Fruit fly (Drosophila melanogaster) whole organism, larva: ENCODE data around the gene Ykt6.
A peak's percentile ranks its signal among the peaks of the same experiment; 100 is the strongest.

ENCODE experiments used
- noc ChIP-seq: fragments of 200-800 bp; sonication (Bioruptor generic); optimal IDR thresholded peaks from 3 replicates; lab custom pipeline; 2019; ENCODE audit warnings: missing biosample characterization, mild to moderate bottlenecking, missing genetic modification characterization, moderate library complexity

Gene Ykt6

dm6 chrX:7908239-7909068, 11.8 kb upstream of the Ykt6 start, which contains the start of the genes dpr14 and spidey:
Gene dpr14 (minus strand): TSS chrX:7908286.
Gene spidey (plus strand): TSS chrX:7908931.
- peak; percentile 95 for TF ChIP-seq noc (tag; lab: Kevin White, UChicago)

- no peak for TF ChIP-seq noc (tag; lab: Kevin White, UChicago)
Measured at dm6 chrX:7909069-7909389, 11.2 kb upstream of the Ykt6 start.

DNA sequence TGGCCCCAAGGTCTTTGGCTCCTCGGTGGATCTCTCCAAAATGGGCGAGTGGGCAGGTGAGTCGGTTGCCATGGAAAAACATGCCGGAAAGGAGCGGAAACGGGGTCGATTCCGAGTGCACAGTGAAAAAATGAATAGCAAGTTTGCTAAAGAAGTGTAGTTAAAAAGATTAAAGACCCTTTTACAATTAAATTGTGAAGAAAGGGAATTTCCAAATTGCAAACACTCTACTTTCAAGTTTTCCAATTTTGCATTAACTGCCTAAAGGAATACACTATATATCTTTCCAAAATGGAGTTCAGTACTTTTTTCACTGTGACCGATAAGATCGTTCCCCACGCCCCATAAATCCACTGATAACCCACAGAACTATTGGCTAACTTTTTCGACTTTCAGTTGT, 10.7 kb upstream of the Ykt6 start:
- no peak for TF ChIP-seq noc (tag; lab: Kevin White, UChicago)

- TF ChIP-seq noc (tag; lab: Kevin White, UChicago), result no peak
Measured at dm6 chrX:7911983-7912630, 8.1 kb upstream of the Ykt6 start, which contains the start of gene snz. Gene snz (plus strand): TSS chrX:7912089.

- no peak for TF ChIP-seq noc (tag; lab: Kevin White, UChicago)
Measured at dm6 chrX:7923063-7923462, 2.9 kb downstream of the Ykt6 start.

dm6 chrX:7924913-7925312, 4.7 kb downstream of the Ykt6 start:
- TF ChIP-seq noc (tag; lab: Kevin White, UChicago), result no peak

DNA sequence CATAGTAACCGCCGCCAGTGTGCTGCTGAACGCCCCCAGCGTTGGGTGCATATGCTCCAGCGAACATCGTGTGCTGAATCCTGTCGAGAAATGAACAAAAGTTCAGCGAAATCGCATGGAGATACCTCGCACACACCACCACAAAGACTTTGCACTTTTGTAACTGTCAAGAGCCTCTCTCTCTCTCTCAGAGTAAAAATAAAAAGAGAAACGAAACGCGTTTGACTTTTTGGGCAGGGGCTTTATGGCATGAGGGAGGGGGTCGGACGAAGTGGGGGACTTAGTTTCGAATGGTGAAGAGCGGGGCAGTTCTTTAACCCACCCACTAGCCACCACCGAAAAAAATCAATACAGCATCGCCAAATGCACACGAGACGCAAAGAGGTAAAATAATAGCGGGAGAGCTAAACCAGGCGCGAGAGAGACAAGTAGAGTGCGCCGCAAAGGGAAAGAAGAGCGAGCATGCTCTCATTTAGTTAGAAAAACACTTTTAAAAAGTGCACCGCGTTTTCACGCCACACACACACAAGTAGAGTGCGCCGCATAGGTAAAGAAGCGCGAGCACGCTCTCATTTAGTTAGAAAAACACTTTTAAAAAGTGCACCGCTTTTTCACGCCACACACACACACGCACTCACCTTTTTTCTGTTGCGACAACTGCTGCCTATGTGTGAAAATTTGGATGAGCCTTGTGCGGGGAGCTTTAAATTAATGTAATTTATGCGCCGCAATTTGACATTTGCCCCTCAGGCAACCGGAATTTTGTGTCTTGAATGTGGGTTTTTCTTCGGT, 10.2 kb downstream of the Ykt6 start:
- no peak for TF ChIP-seq noc (tag; lab: Kevin White, UChicago)

DNA sequence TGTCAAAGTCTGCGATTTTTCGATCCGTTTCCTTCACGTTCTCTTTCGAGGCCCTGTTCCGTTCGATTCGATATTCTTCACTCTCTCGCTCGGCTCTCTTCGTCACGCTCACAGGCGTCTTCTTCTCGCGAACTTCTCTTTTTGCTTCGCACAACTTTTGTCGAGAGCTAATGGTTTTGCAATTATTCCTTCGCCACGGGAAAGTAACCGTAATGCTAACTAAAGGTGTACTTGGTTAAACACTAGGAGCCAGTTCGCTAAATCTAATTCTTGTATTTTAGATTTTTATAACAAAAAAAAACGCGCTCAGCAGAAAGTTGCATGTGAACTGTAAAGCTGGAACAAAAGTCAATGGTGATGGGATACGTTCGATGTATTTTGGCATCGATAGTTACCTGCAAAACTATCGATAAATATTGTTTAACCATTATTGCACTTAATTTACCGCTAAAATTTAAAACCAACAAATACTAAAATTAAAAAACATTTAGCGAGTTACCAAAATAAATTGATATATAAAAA, 10.9 kb downstream of the Ykt6 start, which contains the start of gene mahe:
Gene mahe, minus strand, starts transcription at position 355 of the 522 bp plus-strand sequence.
- TF ChIP-seq noc (tag; lab: Kevin White, UChicago), result no peak

DNA sequence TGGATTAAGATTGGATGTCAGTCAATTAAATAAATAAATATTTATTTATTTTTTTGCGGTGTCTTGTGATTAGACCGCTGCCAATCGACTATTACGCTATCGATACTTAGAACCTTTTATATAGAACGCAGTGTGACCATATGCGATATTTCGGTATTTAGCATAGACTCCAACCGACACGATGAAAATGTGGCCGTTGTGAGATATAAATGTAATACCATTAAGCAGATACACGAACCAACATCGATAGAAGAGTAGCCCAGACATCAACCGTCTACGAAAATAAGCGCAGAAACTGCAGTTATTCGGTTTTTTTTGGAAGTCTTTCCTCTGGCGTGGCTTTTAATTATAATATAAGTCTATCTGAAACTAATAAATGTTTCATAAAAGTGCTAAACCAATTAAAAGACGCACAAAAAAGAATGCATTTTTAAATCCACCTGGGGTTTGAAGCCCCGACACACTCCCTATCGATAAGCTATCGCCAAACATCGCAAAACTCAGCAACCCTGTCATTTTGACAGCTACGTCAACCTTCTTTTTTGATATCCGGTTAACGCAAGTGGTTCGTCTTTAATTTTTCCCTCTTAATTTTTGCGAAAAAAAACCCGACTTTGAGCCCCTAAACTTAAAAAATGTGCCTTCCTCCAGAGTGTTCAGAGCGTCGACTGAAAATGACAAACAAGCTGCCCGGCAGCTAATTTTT, 13.2 kb downstream of the Ykt6 start, which contains the start of the genes Dhdds and RpS14a:
Gene Dhdds, minus strand, starts transcription at position 142 of the 706 bp plus-strand sequence.
Gene RpS14a, plus strand, starts transcription at position 533 of the 706 bp plus-strand sequence.
- TF ChIP-seq noc (tag; lab: Kevin White, UChicago), result peak; percentile 8

DNA sequence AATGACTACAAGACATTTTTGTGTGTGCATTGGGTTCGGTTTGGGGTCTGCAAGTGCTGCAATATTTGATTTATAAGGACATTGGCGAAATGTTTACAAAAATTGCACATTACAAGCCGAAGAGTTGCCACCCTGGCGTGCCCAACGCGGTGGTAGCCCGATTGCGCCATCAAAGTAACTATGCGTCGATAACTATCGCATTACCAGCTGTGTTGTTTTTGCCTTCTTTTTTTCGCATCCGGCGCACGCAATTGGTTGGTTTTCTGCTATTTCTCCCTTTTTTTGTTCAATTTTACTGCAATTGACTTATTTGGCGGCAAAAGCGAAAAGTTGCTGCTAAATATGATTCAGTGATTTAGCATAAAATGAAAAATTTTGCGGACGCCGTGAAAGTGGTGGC, 14.5 kb downstream of the Ykt6 start, which contains the start of gene RpS14b:
Gene RpS14b, plus strand, starts transcription at position 220 of the 400 bp plus-strand sequence.
- TF ChIP-seq noc (tag; lab: Kevin White, UChicago), result peak; percentile 44

dm6 chrX:7935798-7936572, 15.8 kb downstream of the Ykt6 start, which contains the start of gene Ubr3:
Gene Ubr3 (plus strand): TSS chrX:7935896.
- peak; percentile 54 for TF ChIP-seq noc (tag; lab: Kevin White, UChicago)

DNA sequence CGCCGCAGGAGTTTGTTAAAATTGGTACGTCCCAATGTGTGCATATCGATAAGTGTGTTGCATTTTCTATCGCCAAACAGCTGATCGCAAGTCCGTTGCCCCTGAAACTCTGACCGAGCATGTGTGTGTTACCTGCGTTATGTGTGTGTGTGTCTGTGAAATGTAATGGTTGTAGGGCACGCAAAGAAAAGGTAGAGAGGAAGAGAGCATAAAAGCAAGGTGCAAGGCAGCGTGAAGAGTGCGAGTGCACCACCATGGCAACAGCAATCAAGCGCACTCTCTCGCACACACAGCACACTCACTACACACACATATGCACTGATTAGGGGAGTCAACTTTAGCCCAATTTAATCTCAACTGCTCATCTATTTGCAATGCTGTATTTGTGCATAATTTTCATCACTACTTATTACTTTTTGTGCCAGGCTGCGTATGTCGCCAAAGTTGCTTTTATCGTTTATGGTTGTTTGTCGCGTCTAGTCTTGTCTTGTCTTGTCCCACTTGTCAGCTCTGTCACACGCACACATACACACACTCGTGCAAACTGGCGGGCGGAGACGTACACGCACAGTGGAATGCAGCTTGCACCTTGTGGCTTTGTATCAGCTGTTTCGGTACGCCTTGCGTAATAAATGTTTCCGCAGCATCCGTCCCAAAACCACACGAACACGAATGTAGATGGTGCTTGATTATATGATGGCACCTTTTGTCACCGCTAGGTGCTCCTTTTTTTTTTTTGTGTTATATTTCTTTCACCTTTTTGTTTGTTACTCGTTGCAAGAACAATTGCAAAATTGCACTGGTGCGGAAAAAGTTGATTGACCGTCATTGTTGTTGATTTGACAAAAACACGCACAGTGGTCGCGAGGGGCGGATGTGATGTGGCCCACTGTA, 17.6 kb downstream of the Ykt6 start:
- TF ChIP-seq noc (tag; lab: Kevin White, UChicago), result peak; percentile 28

DNA sequence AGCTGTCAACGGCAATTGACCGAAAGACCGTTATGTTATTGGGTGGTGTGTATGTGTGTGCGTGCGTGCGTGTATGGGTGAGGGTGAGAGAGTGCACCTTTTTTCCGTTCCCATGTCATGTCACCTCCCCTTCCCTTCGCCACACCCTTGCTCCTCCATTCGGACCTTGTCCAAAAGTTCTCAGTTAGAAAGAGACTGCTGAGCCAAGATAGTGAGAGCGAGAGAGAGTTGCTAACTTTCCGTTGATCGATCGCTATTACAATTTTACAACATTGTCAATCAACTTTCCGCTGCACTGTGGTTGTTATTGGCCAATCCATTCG, 18.2 kb downstream of the Ykt6 start:
- no peak for TF ChIP-seq noc (tag; lab: Kevin White, UChicago)
